Worm (Caenorhabditis elegans): ENCODE measurements around the gene nhr-286.

DNA sequence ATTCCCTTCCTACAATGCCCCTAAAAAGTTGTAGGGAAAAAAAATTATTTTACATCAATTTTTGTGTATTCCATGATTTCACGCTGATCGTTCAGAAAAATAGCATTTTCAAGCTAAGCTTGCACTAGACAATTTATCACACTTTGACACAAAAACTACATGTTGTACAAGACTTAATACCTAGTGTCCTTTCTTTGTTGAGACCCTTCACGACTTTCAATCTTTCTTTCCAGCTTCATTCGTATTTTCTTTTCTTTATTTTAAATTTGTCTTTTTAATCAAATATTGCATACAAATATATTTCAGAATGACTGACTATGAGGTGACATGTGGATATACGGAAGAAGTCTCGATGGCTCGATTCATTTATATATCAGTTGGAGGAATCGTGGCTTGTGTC lies 45.4 kb downstream of the nhr-286 start, which contains the start of gene F20A1.2:
- no peak for TF ChIP-seq dao-5 (tag; optimal IDR thresholded peaks at IDR 0.05)
- TF ChIP-seq W03F9.2 (tag; optimal IDR thresholded peaks at IDR 0.05), result no peak
- no peak for TF ChIP-seq him-1 (tag; optimal IDR thresholded peaks at IDR 0.05)
